Worm (Caenorhabditis elegans) whole organism, early embryonic: ENCODE data around the gene egrh-1.

Experiments
- B0310.2 ChIP-seq: sonication (generic microtip); optimal IDR thresholded peaks from 2 replicates; lab custom pipeline; 2016; ENCODE audit warnings: mild to moderate bottlenecking, missing genetic modification characterization, missing compliant biosample characterization
- ama-1 ChIP-seq: fragments of 150-350 bp; optimal IDR thresholded peaks from 2 replicates; lab custom pipeline; 2014
- tra-4 ChIP-seq: sonication (generic microtip); optimal IDR thresholded peaks from 2 replicates; lab custom pipeline; 2017; ENCODE audit warnings: missing genetic modification characterization, missing compliant biosample characterization

DNA sequence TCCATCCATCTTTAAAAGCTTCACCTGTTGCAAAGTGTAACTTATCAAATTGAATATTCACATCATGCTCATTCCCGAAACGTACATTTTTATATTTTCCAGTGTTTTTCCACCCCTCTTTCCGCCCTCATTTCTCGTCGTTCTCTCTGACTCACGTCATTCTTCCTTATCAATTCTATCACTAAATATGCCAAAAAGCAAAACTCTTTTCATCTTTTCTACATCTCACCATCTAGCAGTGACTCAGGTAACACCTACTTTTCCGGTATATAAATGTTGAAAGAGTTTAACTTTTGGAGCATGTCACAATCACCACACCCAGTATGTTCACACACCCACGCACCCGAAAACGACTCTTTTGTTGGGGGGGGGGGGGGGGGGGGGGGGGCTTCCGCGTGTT lies 1.3 kb upstream of the egrh-1 start:
- no peak for TF ChIP-seq B0310.2 (tag; lab: Kevin White, UChicago)
- TF ChIP-seq ama-1 (lab: Kevin White, UChicago): no peak
- TF ChIP-seq tra-4 (tag; lab: Kevin White, UChicago): no peak
